Fruit fly (Drosophila melanogaster): ENCODE data around the gene lost.

dm6 chr3R:4382165-4382564, 20.7 kb upstream of the lost start:
- TF ChIP-seq CG13775 (GFP tag; optimal IDR thresholded peaks at IDR 0.05) (no peak), Fer3 (tag; optimal IDR thresholded peaks at IDR 0.05) (no peak), CG3847 (GFP tag; IDR thresholded peaks at IDR 0.05) (no peak), Mrtf (GFP tag; IDR thresholded peaks at IDR 0.05) (no peak), CG6813 (GFP tag; optimal IDR thresholded peaks at IDR 0.05) (no peak), CG7839 (tag; optimal IDR thresholded peaks at IDR 0.05) (no peak), fu2 (GFP tag; optimal IDR thresholded peaks at IDR 0.05) (no peak), fd102C (GFP tag; optimal IDR thresholded peaks at IDR 0.05) (no peak), hb (GFP tag; IDR thresholded peaks at IDR 0.05; ENCODE audit: partially characterized antibody) (no peak), CrebB (tag; optimal IDR thresholded peaks at IDR 0.05) (no peak), emc (GFP tag; optimal IDR thresholded peaks at IDR 0.05) (no peak), amos (GFP tag; IDR thresholded peaks at IDR 0.05; ENCODE audit: partially characterized antibody) (no peak), HHEX (GFP tag; optimal IDR thresholded peaks at IDR 0.05) (no peak), br (optimal IDR thresholded peaks at IDR 0.05) (no peak)

Measured in whole organism, embryonic.